Fruit fly (Drosophila melanogaster) whole organism, embryonic: ENCODE data around the gene APC4.

Source experiments
- Adf1 ChIP-seq: fragments of 200-800 bp; sonication (Bioruptor generic); IDR thresholded peaks from 2 replicates; pipeline ENCODE4 v1.3.6; 2022; ENCODE audit warnings: missing biosample characterization, missing genetic modification characterization
- BEAF-32 ChIP-seq: fragments of 200-800 bp; sonication (Bioruptor generic); optimal IDR thresholded peaks from 3 replicates; lab custom pipeline; 2017; ENCODE audit warnings: missing biosample characterization, missing genetic modification characterization, mild to moderate bottlenecking, moderate library complexity, missing genetic modification reagents
- BtbVII ChIP-seq: fragments of 200-800 bp; sonication (Bioruptor generic); optimal IDR thresholded peaks from 3 replicates; lab custom pipeline; 2017; ENCODE audit warnings: missing biosample characterization, mild to moderate bottlenecking, missing genetic modification characterization
- CG1024 ChIP-seq: fragments of 200-800 bp; sonication (Bioruptor generic); IDR thresholded peaks from 2 replicates; pipeline ENCODE4 v1.3.6; 2022; ENCODE audit warnings: missing biosample characterization, missing genetic modification characterization
- CG11085 ChIP-seq: fragments of 200-800 bp; sonication (Bioruptor generic); IDR thresholded peaks from 2 replicates; pipeline ENCODE4 v1.3.6; 2022; ENCODE audit warnings: missing biosample characterization, missing genetic modification characterization
- CG11504 ChIP-seq: fragments of 200-800 bp; sonication (Bioruptor generic); optimal IDR thresholded peaks from 3 replicates; lab custom pipeline; 2019; ENCODE audit warnings: missing biosample characterization, mild to moderate bottlenecking, missing genetic modification characterization, moderate library complexity
- CG11560 ChIP-seq: fragments of 200-800 bp; sonication (Bioruptor generic); IDR thresholded peaks from 3 replicates; pipeline ENCODE4 v1.3.6; 2022; ENCODE audit warnings: missing biosample characterization, missing genetic modification characterization
- CG14441 ChIP-seq: fragments of 200-800 bp; sonication (Bioruptor generic); IDR thresholded peaks from 2 replicates; pipeline ENCODE4 v1.3.6; 2022; ENCODE audit warnings: missing biosample characterization, missing genetic modification characterization
- CG15514 ChIP-seq: fragments of 200-800 bp; sonication (Bioruptor generic); optimal IDR thresholded peaks from 3 replicates; lab custom pipeline; 2017; ENCODE audit warnings: missing biosample characterization, missing genetic modification characterization, mild to moderate bottlenecking, moderate library complexity, missing genetic modification reagents
- CG17186 ChIP-seq: fragments of 200-800 bp; sonication (Bioruptor generic); optimal IDR thresholded peaks from 3 replicates; lab custom pipeline; 2017; ENCODE audit warnings: missing biosample characterization, missing genetic modification reagents, missing genetic modification characterization
- CG18011 ChIP-seq: fragments of 200-800 bp; sonication (Bioruptor generic); optimal IDR thresholded peaks from 2 replicates; lab custom pipeline; 2017; ENCODE audit warnings: missing biosample characterization, missing genetic modification characterization, mild to moderate bottlenecking, moderate library complexity, missing genotype
- CG2120 ChIP-seq: fragments of 200-800 bp; sonication (Bioruptor generic); optimal IDR thresholded peaks from 3 replicates; lab custom pipeline; 2016; ENCODE audit warnings: missing biosample characterization, missing genetic modification characterization
- CG2889 ChIP-seq: fragments of 200-800 bp; sonication (Bioruptor generic); IDR thresholded peaks from 3 replicates; pipeline ENCODE4 v1.3.6; 2022; ENCODE audit warnings: missing biosample characterization, missing genetic modification characterization
- CG34422 ChIP-seq: fragments of 200-800 bp; sonication (Bioruptor generic); IDR thresholded peaks from 3 replicates; pipeline ENCODE4 v1.3.6; 2022; ENCODE audit warnings: missing biosample characterization, missing genetic modification characterization
- CG3726 ChIP-seq: fragments of 200-800 bp; sonication (Bioruptor generic); IDR thresholded peaks from 3 replicates; pipeline ENCODE4, ENCODE4 v1.3.6; 2022; ENCODE audit warnings: missing biosample characterization, missing genetic modification characterization
- CG3838 ChIP-seq: fragments of 200-800 bp; sonication (Bioruptor generic); optimal IDR thresholded peaks from 3 replicates; lab custom pipeline; 2016; ENCODE audit warnings: missing biosample characterization, missing genetic modification characterization
- CG7745 ChIP-seq: fragments of 200-800 bp; sonication (Bioruptor generic); optimal IDR thresholded peaks from 2 replicates; lab custom pipeline; 2018; ENCODE audit warnings: missing biosample characterization, mild to moderate bottlenecking, missing genetic modification characterization, moderate library complexity
- CG8765 ChIP-seq: fragments of 200-800 bp; sonication (Bioruptor generic); IDR thresholded peaks from 2 replicates; pipeline ENCODE4 v1.3.6; 2022; ENCODE audit warnings: missing biosample characterization, missing genetic modification characterization
- CG9727 ChIP-seq: fragments of 200-800 bp; sonication (Bioruptor generic); optimal IDR thresholded peaks from 3 replicates; lab custom pipeline; 2017; ENCODE audit warnings: missing biosample characterization, mild to moderate bottlenecking, missing genetic modification characterization
- E2f1 ChIP-seq: fragments of 200-800 bp; sonication (Bioruptor generic); IDR thresholded peaks from 2 replicates; pipeline ENCODE4 v1.3.6; 2022; ENCODE audit warnings: missing biosample characterization, missing genetic modification characterization
- Ets97D ChIP-seq: fragments of 200-800 bp; sonication (Bioruptor generic); optimal IDR thresholded peaks from 3 replicates; lab custom pipeline; 2016; ENCODE audit warnings: missing biosample characterization, missing genetic modification characterization
- Gsc ChIP-seq: fragments of 200-800 bp; sonication (Bioruptor generic); IDR thresholded peaks from 2 replicates; pipeline ENCODE4 v1.3.6; 2022; ENCODE audit warnings: missing biosample characterization, missing genetic modification characterization
- Hr3 ChIP-seq: fragments of 200-800 bp; sonication (Bioruptor generic); optimal IDR thresholded peaks from 3 replicates; lab custom pipeline; 2016; ENCODE audit warnings: missing biosample characterization, missing genetic modification characterization
- MBD-R2 ChIP-seq: fragments of 200-800 bp; sonication (Bioruptor generic); IDR thresholded peaks from 2 replicates; pipeline ENCODE4 v1.3.6; 2022; ENCODE audit warnings: missing biosample characterization, missing genetic modification characterization
- Max ChIP-seq: fragments of 200-800 bp; sonication (Bioruptor generic); optimal IDR thresholded peaks from 2 replicates; lab custom pipeline; 2016; ENCODE audit warnings: missing biosample characterization, mild to moderate bottlenecking, missing genetic modification characterization
- NFAT ChIP-seq: fragments of 200-800 bp; sonication (Bioruptor generic); IDR thresholded peaks from 2 replicates; pipeline ENCODE4 v1.3.6; 2022; ENCODE audit warnings: missing biosample characterization, missing genetic modification characterization
- Nf-YC ChIP-seq: fragments of 200-800 bp; optimal IDR thresholded peaks from 3 replicates; lab custom pipeline; 2019; ENCODE audit warnings: missing biosample characterization, mild to moderate bottlenecking, missing genetic modification characterization, moderate library complexity
- Oli ChIP-seq: fragments of 200-800 bp; sonication (Bioruptor generic); optimal IDR thresholded peaks from 2 replicates; lab custom pipeline; 2018; ENCODE audit warnings: missing biosample characterization, mild to moderate bottlenecking, missing genetic modification characterization, moderate library complexity
- Optix ChIP-seq: fragments of 200-800 bp; sonication (Bioruptor generic); IDR thresholded peaks from 3 replicates; pipeline ENCODE4 v1.3.6; 2022; ENCODE audit warnings: missing biosample characterization, missing genetic modification characterization
- Taf1 ChIP-seq: fragments of 200-800 bp; sonication (Bioruptor generic); IDR thresholded peaks from 2 replicates; pipeline ENCODE4 v1.3.6; 2022; ENCODE audit warnings: missing biosample characterization, missing genetic modification characterization
- Usf ChIP-seq: fragments of 200-800 bp; sonication (Bioruptor generic); optimal IDR thresholded peaks from 2 replicates; lab custom pipeline; 2017; ENCODE audit warnings: missing genotype, missing biosample characterization, missing genetic modification characterization
- ab ChIP-seq: fragments of 200-800 bp; sonication (Bioruptor generic); optimal IDR thresholded peaks from 2 replicates; lab custom pipeline; 2016; ENCODE audit warnings: missing biosample characterization, missing genetic modification characterization
- abd-A ChIP-seq: fragments of 200-800 bp; sonication (Bioruptor generic); optimal IDR thresholded peaks from 3 replicates; lab custom pipeline; 2019; ENCODE audit warnings: missing biosample characterization, mild to moderate bottlenecking, missing genetic modification characterization, moderate library complexity
- ato ChIP-seq: fragments of 200-800 bp; sonication (Bioruptor generic); IDR thresholded peaks from 2 replicates; pipeline ENCODE4 v1.3.6; 2022; ENCODE audit warnings: missing biosample characterization, missing genetic modification characterization; ENCODE audit not compliant: partially characterized antibody
- bab2 ChIP-seq: fragments of 200-800 bp; sonication (Bioruptor generic); optimal IDR thresholded peaks from 2 replicates; lab custom pipeline; 2016; ENCODE audit warnings: missing biosample characterization, missing genetic modification characterization
- bcd ChIP-seq: fragments of 200-800 bp; sonication (Bioruptor generic); optimal IDR thresholded peaks from 2 replicates; lab custom pipeline; 2017; ENCODE audit warnings: missing biosample characterization, mild to moderate bottlenecking, missing genetic modification characterization
- crp ChIP-seq, 2 experiments: fragments of 200-800 bp; sonication (Bioruptor generic); optimal IDR thresholded peaks; 2 replicates in 1 of 2; 3 replicates in 1 of 2; lab custom pipeline; 2017; ENCODE audit warnings: missing biosample characterization in 2 of 2, missing genetic modification characterization in 2 of 2, mild to moderate bottlenecking in 1 of 2, moderate library complexity in 1 of 2
- da ChIP-seq: fragments of 200-800 bp; sonication (Bioruptor generic); optimal IDR thresholded peaks from 2 replicates; lab custom pipeline; 2016; ENCODE audit warnings: missing biosample characterization, missing genetic modification characterization
- her ChIP-seq: fragments of 200-800 bp; sonication (Bioruptor generic); optimal IDR thresholded peaks from 2 replicates; lab custom pipeline; 2016; ENCODE audit warnings: missing biosample characterization, missing genetic modification characterization
- kni ChIP-seq: fragments of 200-800 bp; sonication (Bioruptor generic); optimal IDR thresholded peaks from 3 replicates; lab custom pipeline; 2017; ENCODE audit warnings: mild to moderate bottlenecking, missing biosample characterization, missing genetic modification reagents, missing genetic modification characterization
- pan ChIP-seq, 4 experiments: fragments of >200 bp in 3 of 4; fragments of 200-800 bp in 1 of 4; sonication (Bioruptor generic) in 1 of 4; optimal IDR thresholded peaks in 3 of 4; IDR thresholded peaks in 1 of 4; 2 replicates each; pipeline versions ENCODE4 v1.3.6 to Lab custom; 2017 to 2022; ENCODE audit warnings: missing biosample characterization in 2 of 4, missing genetic modification characterization in 2 of 4, mixed read lengths in 1 of 4
- pfk ChIP-seq: fragments of 200-800 bp; sonication (Bioruptor generic); optimal IDR thresholded peaks from 2 replicates; lab custom pipeline; 2018; ENCODE audit warnings: missing biosample characterization, mild to moderate bottlenecking, missing genetic modification characterization, moderate library complexity
- pros ChIP-seq: fragments of 200-800 bp; sonication (Bioruptor generic); optimal IDR thresholded peaks from 3 replicates; lab custom pipeline; 2019; ENCODE audit warnings: missing biosample characterization, mild to moderate bottlenecking, missing genetic modification characterization, moderate library complexity
- scrt ChIP-seq: fragments of 200-800 bp; sonication (Bioruptor generic); optimal IDR thresholded peaks from 2 replicates; lab custom pipeline; 2018; ENCODE audit warnings: missing biosample characterization, mild to moderate bottlenecking, missing genetic modification characterization, moderate library complexity
- tgo ChIP-seq: fragments of 200-800 bp; sonication (Bioruptor generic); IDR thresholded peaks from 3 replicates; pipeline ENCODE4 v1.3.6; 2022; ENCODE audit warnings: missing biosample characterization, missing genetic modification characterization
- trem ChIP-seq: fragments of 200-800 bp; optimal IDR thresholded peaks from 3 replicates; lab custom pipeline; 2019; ENCODE audit warnings: missing biosample characterization, mild to moderate bottlenecking, missing genetic modification characterization, moderate library complexity
- unpg ChIP-seq: fragments of 200-800 bp; sonication (Bioruptor generic); optimal IDR thresholded peaks from 3 replicates; lab custom pipeline; 2018; ENCODE audit warnings: missing biosample characterization, mild to moderate bottlenecking, missing genetic modification characterization, moderate library complexity
- wdn ChIP-seq: fragments of 200-800 bp; sonication (Bioruptor generic); IDR thresholded peaks from 2 replicates; pipeline ENCODE4 v1.3.6; 2022; ENCODE audit warnings: missing biosample characterization, missing genetic modification characterization
- zen2 ChIP-seq: fragments of 200-800 bp; sonication (Bioruptor generic); IDR thresholded peaks from 3 replicates; pipeline ENCODE4 v1.3.6; 2022; ENCODE audit warnings: missing biosample characterization, missing genetic modification characterization; ENCODE audit not compliant: partially characterized antibody

Gene APC4

DNA sequence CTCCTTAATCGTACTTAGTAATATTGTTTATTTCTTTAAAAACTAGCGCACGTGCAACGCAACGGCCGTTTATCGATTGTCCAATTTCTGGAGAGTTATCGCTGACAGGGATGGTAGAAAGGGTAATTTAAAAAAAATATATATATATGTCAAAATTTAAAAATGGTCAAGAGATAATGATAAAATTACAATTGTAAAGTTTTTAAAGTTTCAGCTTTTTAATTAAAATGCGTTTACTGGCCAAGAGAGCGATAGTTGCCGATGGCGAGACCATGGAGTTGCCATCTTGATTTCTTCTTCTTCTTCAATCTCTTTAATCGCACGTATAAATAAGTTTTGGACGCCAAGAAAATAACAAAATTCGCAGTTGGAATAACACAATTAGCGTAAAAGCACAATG, 1.8 kb upstream of the APC4 start, which contains the start of the genes CG7246 and HP1b:
TSS of gene CG7246 (minus strand) at position 96 of the 400 bp plus-strand sequence.
TSS of gene HP1b (plus strand) at position 102 of the 400 bp plus-strand sequence.
- no peak for TF ChIP-seq abd-A
- peak; percentile 44; the same call in 1 of the 2 replicates for TF ChIP-seq Adf1 (GFP tag; lab: Robert Waterston, UW)
- peak; percentile 31 for TF ChIP-seq Oli (tag; lab: Kevin White, UChicago)
- 0 out of 2 replicates have a peak, but pooled peaks have one; percentile 40 for TF ChIP-seq CG8765 (GFP tag; lab: Robert Waterston, UW)
- peak; percentile 48; the same call in 1 of the 2 replicates for TF ChIP-seq NFAT (GFP tag; lab: Robert Waterston, UW)
- peak; percentile 46; the same call in 1 of the 2 replicates for TF ChIP-seq Taf1 (GFP tag; lab: Robert Waterston, UW)
- TF ChIP-seq scrt (GFP tag; lab: Kevin White, UChicago) = no peak
- TF ChIP-seq MBD-R2 (GFP tag; lab: Robert Waterston, UW) = peak; percentile 78
- TF ChIP-seq trem (tag; lab: Kevin White, UChicago) = peak; percentile 73
- TF ChIP-seq BtbVII (GFP tag; lab: Kevin White, UChicago) = peak; percentile 50
- peak; percentile 70 for TF ChIP-seq CG11504
- TF ChIP-seq zen2 (GFP tag; lab: Robert Waterston, UW) = peak; percentile 54; the same call in 1 of the 3 replicates
- TF ChIP-seq CG9727 (GFP tag; lab: Kevin White, UChicago) = peak; percentile 66
- TF ChIP-seq Nf-YC (tag; lab: Kevin White, UChicago) = peak; percentile 64
- no peak for TF ChIP-seq her (GFP tag; lab: Kevin White, UChicago)
- TF ChIP-seq CG3838 (GFP tag; lab: Kevin White, UChicago) = no peak
- TF ChIP-seq bcd (GFP tag; lab: Kevin White, UChicago) = peak; percentile 65
- TF ChIP-seq Gsc = no peak
- TF ChIP-seq pros (GFP tag; lab: Kevin White, UChicago) = no peak
- TF ChIP-seq CG15514 = peak; percentile 77
- TF ChIP-seq wdn (GFP tag; lab: Robert Waterston, UW) = peak; percentile 44; the same call in 1 of the 2 replicates
- peak; percentile 35; the same call in 1 of the 2 replicates for TF ChIP-seq CG1024
- peak; percentile 73 for TF ChIP-seq BEAF-32 (GFP tag; lab: Kevin White, UChicago)
- TF ChIP-seq crp (GFP tag; optimal IDR thresholded peaks at IDR 0.05; lab: Kevin White, UChicago) = peak in 1 of 2 experiments; percentile 9
- TF ChIP-seq CG2120 = peak; percentile 81
- TF ChIP-seq CG2889 = peak; percentile 56; the same call in 2 of the 3 replicates
- TF ChIP-seq ab (GFP tag; lab: Kevin White, UChicago) = no peak
- no peak for TF ChIP-seq pfk (GFP tag; lab: Kevin White, UChicago)
- TF ChIP-seq E2f1 (GFP tag; lab: Robert Waterston, UW) = peak; percentile 49; the same call in 1 of the 2 replicates
- TF ChIP-seq CG11560 (tag; lab: Robert Waterston, UW) = peak; percentile 40; the same call in 1 of the 3 replicates
- TF ChIP-seq unpg (GFP tag; lab: Kevin White, UChicago) = peak; percentile 72
- TF ChIP-seq Optix (GFP tag; lab: Robert Waterston, UW) = peak; percentile 79
- peak; percentile 45 for TF ChIP-seq bab2
- TF ChIP-seq Usf (GFP tag; lab: Kevin White, UChicago) = no peak
- TF ChIP-seq CG34422 = peak; percentile 80
- TF ChIP-seq da = no peak
- TF ChIP-seq CG11085 = peak; percentile 69
- peak; percentile 38 for TF ChIP-seq CG18011
- TF ChIP-seq tgo (GFP tag; lab: Robert Waterston, UW) = peak; percentile 72
- peak; percentile 50 for TF ChIP-seq Hr3
- peak; percentile 45 for TF ChIP-seq Ets97D (GFP tag; lab: Kevin White, UChicago)
- TF ChIP-seq ato (GFP tag; lab: Robert Waterston, UW) = peak; percentile 57; the same call in 1 of the 2 replicates
- TF ChIP-seq CG7745 = no peak
- peak; percentile 72 for TF ChIP-seq Max (GFP tag; lab: Kevin White, UChicago)
- peak; percentile 47 for TF ChIP-seq CG17186 (GFP tag; lab: Kevin White, UChicago)
- 0 out of 3 replicates have a peak, but pooled peaks have one; percentile 39 for TF ChIP-seq CG3726 (GFP tag; lab: Robert Waterston, UW)
- peak; percentile 74 for TF ChIP-seq CG14441
- no peak for TF ChIP-seq kni (GFP tag; lab: Kevin White, UChicago)
- no peak for TF ChIP-seq pan (optimal IDR thresholded peaks at IDR 0.05; lab: Kevin White, UChicago)
- peak in 1 of 2 experiments; percentile 80 for TF ChIP-seq pan (GFP tag; optimal IDR thresholded peaks at IDR 0.05 in 1 of 2, IDR thresholded peaks at IDR 0.05 in 1 of 2)
